Worm (Caenorhabditis elegans) whole organism, mixed stage, embryonic: ENCODE data around the gene F21D5.5.

Experiments
- elt-3 ChIP-seq: fragments of 150-350 bp; optimal IDR thresholded peaks from 2 replicates; lab custom pipeline; 2014; ENCODE audit warnings: missing biosample characterization, missing genetic modification characterization
- unc-120 ChIP-seq: sonication (generic microtip); optimal IDR thresholded peaks from 2 replicates; lab custom pipeline; 2017; ENCODE audit warnings: missing genetic modification characterization, missing compliant biosample characterization; ENCODE audit not compliant: poor library complexity, severe bottlenecking

DNA sequence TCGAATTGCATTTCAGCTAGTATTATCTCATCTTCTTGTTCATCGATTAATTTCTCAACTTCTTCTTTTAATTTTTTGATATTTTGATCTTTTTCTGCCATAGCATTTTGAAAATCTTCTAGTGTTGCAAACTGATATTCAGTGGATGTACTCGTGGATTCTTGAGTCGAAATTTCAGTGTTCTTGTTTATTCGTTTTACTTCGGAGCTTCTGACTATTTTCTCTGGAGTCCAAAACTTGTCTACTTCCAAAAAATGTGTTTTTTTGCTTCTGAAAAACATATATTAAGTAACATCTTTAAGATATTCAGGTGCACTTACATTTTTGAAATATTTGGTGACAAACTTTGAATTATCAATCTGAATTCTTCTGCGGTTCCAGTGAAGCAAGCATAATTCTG, 30.3 kb upstream of the F21D5.5 start, which contains the start of gene F20C5.5:
- TF ChIP-seq unc-120 = no peak
- no peak for TF ChIP-seq elt-3 (tag; lab: Kevin White, UChicago)
